Fruit fly (Drosophila melanogaster): Measurements from ENCODE around the gene mgl.

mgl gene

DNA sequence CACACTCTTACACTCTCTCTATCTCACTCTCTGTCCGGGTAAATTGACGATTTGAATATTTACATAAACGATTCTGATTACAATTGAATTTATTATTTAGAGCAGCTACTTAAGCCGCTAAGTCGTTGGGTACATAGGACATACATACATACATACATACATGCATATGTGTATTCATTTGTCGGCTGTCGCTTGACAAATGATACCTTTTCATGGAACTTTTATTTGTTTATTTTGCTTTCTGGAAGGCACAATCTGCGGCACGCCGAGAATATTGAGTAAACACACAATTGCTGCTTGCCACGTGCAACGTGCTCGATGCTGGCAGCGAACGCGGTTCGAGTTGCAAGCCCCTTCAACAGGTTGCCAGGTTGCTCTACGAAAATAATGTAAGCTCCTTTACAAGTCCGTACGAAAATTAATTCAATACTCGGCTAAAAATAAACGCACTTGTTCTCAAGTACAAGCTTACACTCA is 914 bp upstream of the mgl start:
- peak; percentile 62 for TF ChIP-seq oc (tag; optimal IDR thresholded peaks at IDR 0.05)
- TF ChIP-seq chinmo (GFP tag; IDR thresholded peaks at IDR 0.05; ENCODE audit: partially characterized antibody), result 0 out of 4 replicates have a peak, but pooled peaks have one; percentile 50
- no peak for TF ChIP-seq mld (GFP tag; IDR thresholded peaks at IDR 0.05; ENCODE audit: partially characterized antibody)
- no peak for TF ChIP-seq CG12299 (tag; optimal IDR thresholded peaks at IDR 0.05)
- TF ChIP-seq CG31365 (tag; optimal IDR thresholded peaks at IDR 0.05), result no peak
- no peak for TF ChIP-seq CG13624 (GFP tag; optimal IDR thresholded peaks at IDR 0.05)
- TF ChIP-seq CG33557 (GFP tag; optimal IDR thresholded peaks at IDR 0.05), result peak; percentile 28
- TF ChIP-seq CG7271 (tag; optimal IDR thresholded peaks at IDR 0.05), result no peak
- no peak for TF ChIP-seq CG10462 (GFP tag; optimal IDR thresholded peaks at IDR 0.05)
- no peak for TF ChIP-seq CG12219 (GFP tag; optimal IDR thresholded peaks at IDR 0.05)
- no peak for TF ChIP-seq Lim3 (GFP tag; IDR thresholded peaks at IDR 0.05)
- peak; percentile 28 for TF ChIP-seq kni (GFP tag; optimal IDR thresholded peaks at IDR 0.05)
- TF ChIP-seq scrt (GFP tag; optimal IDR thresholded peaks at IDR 0.05), result peak; percentile 5
- TF ChIP-seq CG5180 (GFP tag; optimal IDR thresholded peaks at IDR 0.05), result peak; percentile 91
- TF ChIP-seq CG13894 (tag; optimal IDR thresholded peaks at IDR 0.05), result no peak
- no peak for TF ChIP-seq Ets97D (GFP tag; optimal IDR thresholded peaks at IDR 0.05)

DNA sequence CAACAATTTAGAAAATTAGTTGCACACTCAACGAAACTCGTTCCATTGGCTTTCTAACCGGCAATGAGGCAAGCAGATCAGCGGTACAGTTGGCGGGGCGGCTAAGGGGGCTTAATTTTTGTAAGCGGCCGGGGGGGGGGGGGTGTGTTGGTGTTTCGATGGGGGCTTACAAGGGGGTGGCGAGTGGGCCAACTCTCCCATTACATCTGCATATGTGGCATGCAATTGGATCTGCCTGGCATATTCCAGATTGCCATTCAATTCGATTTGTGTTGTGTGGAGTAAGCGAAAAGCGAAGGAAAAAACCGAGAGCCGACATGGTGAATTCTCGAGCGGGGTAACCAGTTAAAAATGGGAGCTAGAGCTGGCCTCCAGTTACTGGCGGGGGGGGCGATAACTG is 1.8 kb downstream of the mgl start:
- TF ChIP-seq crol (GFP tag; IDR thresholded peaks at IDR 0.05) (peak; percentile 69), D (optimal IDR thresholded peaks at IDR 0.05) (no peak), D (GFP tag; optimal IDR thresholded peaks at IDR 0.05) (no peak), NK7.1 (GFP tag; optimal IDR thresholded peaks at IDR 0.05) (no peak), CG12299 (tag; optimal IDR thresholded peaks at IDR 0.05) (no peak), dimm (GFP tag; IDR thresholded peaks at IDR 0.05) (no peak), chif (GFP tag; optimal IDR thresholded peaks at IDR 0.05) (no peak)

DNA sequence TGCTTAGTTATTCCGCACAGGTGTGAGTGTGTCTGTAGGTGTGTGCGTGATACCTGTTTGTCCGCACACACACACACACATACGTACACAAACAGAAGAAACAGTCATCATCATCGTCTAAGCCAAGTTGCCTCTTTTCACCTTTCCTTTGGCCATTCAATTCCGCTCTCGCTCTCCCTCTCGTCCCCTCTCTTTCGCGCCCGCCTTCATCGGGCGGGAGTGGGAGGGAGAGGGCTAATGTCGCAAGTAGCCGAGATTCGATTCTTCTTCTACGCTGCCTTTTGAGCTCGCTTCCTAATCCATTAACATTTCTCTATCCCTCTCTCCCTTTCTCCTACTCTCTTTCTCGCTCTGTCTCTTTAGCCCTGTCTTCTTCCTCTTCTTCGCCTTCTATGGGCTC is 2.8 kb downstream of the mgl start:
- TF ChIP-seq Spps (tag; optimal IDR thresholded peaks at IDR 0.05) (no peak), CG4360 (GFP tag; IDR thresholded peaks at IDR 0.05) (peak; percentile 38; the same call in 1 of the 2 replicates), crol (GFP tag; IDR thresholded peaks at IDR 0.05) (peak; percentile 39; the same call in 1 of the 2 replicates), seq (GFP tag; IDR thresholded peaks at IDR 0.05) (no peak), caup (GFP tag; optimal IDR thresholded peaks at IDR 0.05; ENCODE audit: severe bottlenecking) (no peak), pros (GFP tag; optimal IDR thresholded peaks at IDR 0.05) (peak; percentile 72), CG8478 (optimal IDR thresholded peaks at IDR 0.05) (peak; percentile 85), Dll (GFP tag; IDR thresholded peaks at IDR 0.05; ENCODE audit: partially characterized antibody) (0 out of 4 replicates have a peak, but pooled peaks have one; percentile 17), amos (GFP tag; IDR thresholded peaks at IDR 0.05; ENCODE audit: partially characterized antibody) (no peak), sens (GFP tag) (peak; percentile 76), Deaf1 (tag; optimal IDR thresholded peaks at IDR 0.05) (no peak), CG11398 (GFP tag; optimal IDR thresholded peaks at IDR 0.05) (no peak), ERR (GFP tag; optimal IDR thresholded peaks at IDR 0.05) (no peak), CG34224 (GFP tag; IDR thresholded peaks at IDR 0.05; ENCODE audit: partially characterized antibody) (0 out of 3 replicates have a peak, but pooled peaks have one; percentile 16), yki (optimal IDR thresholded peaks at IDR 0.05) (peak; percentile 46), CG1832 (GFP tag; optimal IDR thresholded peaks at IDR 0.05) (peak; percentile 89), cg (GFP tag; optimal IDR thresholded peaks at IDR 0.05) (peak; percentile 80), chinmo (GFP tag; IDR thresholded peaks at IDR 0.05; ENCODE audit: partially characterized antibody) (0 out of 4 replicates have a peak, but pooled peaks have one; percentile 2), Camta (GFP tag; optimal IDR thresholded peaks at IDR 0.05) (no peak), CG7839 (tag; optimal IDR thresholded peaks at IDR 0.05) (no peak), CG17385 (GFP tag; optimal IDR thresholded peaks at IDR 0.05) (peak; percentile 91), CG17359 (tag; optimal IDR thresholded peaks at IDR 0.05) (no peak), pb (GFP tag; optimal IDR thresholded peaks at IDR 0.05) (no peak), tll (GFP tag; optimal IDR thresholded peaks at IDR 0.05) (peak; percentile 53 to 94), Gug (GFP tag; IDR thresholded peaks at IDR 0.05) (no peak), CG15479 (GFP tag; optimal IDR thresholded peaks at IDR 0.05) (peak; percentile 94), CG3726 (GFP tag; IDR thresholded peaks at IDR 0.05) (no peak), CoRest (tag; optimal IDR thresholded peaks at IDR 0.05) (no peak)

Measured in whole organism, embryonic.